Worm (Caenorhabditis elegans) whole organism, midembryonic: ENCODE results near the gene B0272.3.

Experiments used
- T22C8.4 ChIP-seq: fragments of 200-800 bp; sonication (Bioruptor generic); IDR thresholded peaks from 2 replicates; pipeline ENCODE4 v1.3.6; 2022; ENCODE audit warnings: missing genetic modification characterization, missing compliant biosample characterization
- cog-1 ChIP-seq: sonication (generic microtip); optimal IDR thresholded peaks from 2 replicates; lab custom pipeline; 2016; ENCODE audit warnings: missing genetic modification characterization, missing compliant biosample characterization
- flt-1 ChIP-seq: fragments of 200-800 bp; sonication (Bioruptor generic); IDR thresholded peaks from 2 replicates; pipeline ENCODE4 v1.3.6; 2022; ENCODE audit warnings: missing genetic modification characterization, missing compliant biosample characterization
- klf-2 ChIP-seq: fragments of 200-800 bp; sonication (Bioruptor generic); conservative IDR thresholded peaks from 2 replicates; pipeline ENCODE4 v1.3.6; 2022; ENCODE audit warnings: missing genetic modification reagents, missing genetic modification characterization, missing compliant biosample characterization
- med-1 ChIP-seq: sonication (generic microtip); optimal IDR thresholded peaks from 2 replicates; lab custom pipeline; 2017; ENCODE audit warnings: missing genetic modification characterization, mild to moderate bottlenecking, missing compliant biosample characterization, antibody characterized with exemption, missing genetic modification reagents; ENCODE audit not compliant: insufficient read depth
- ref-1 ChIP-seq: fragments of 200-800 bp; sonication (Bioruptor generic); conservative IDR thresholded peaks from 2 replicates; pipeline ENCODE4 v1.3.6; 2022; ENCODE audit warnings: missing genetic modification reagents, missing genetic modification characterization, missing compliant biosample characterization
- tab-1 ChIP-seq: fragments of 200-800 bp; sonication (Bioruptor generic); IDR thresholded peaks from 2 replicates; pipeline ENCODE4 v1.3.6; 2022; ENCODE audit warnings: missing genetic modification characterization, missing compliant biosample characterization
- ztf-23 ChIP-seq: fragments of 200-800 bp; sonication (Bioruptor generic); IDR thresholded peaks from 2 replicates; pipeline ENCODE4 v1.3.6; 2022; ENCODE audit warnings: missing genetic modification reagents, missing genetic modification characterization, missing compliant biosample characterization
- ztf-29 ChIP-seq: fragments of 200-800 bp; sonication (Bioruptor generic); IDR thresholded peaks from 2 replicates; pipeline ENCODE4 v1.3.6; 2022; ENCODE audit warnings: missing genetic modification reagents, missing genetic modification characterization, missing compliant biosample characterization

Gene B0272.3

DNA sequence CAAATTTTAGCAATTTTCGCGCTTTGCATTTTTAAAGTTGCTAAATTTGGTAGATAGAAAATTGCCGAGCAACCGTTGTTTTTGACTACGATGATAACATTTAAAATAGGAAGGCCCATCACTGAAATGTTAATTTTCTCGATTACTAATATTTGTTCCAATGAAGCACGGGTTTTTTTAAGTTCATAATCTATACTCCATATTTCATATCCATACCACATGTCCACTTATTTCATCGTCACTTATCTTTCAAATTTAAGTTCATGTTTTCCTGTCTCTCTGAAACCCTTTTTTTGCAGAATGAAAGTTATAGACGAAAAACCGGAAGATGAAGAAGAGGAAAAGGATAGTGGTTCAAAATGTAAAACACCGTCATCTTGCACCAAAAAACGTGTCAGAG lies 40.9 kb downstream of the B0272.3 start, which contains the start of gene gap-2:
TSS of gene gap-2 (plus strand) at position 301 of the 400 bp plus-strand sequence.
- TF ChIP-seq med-1 (GFP tag; lab: Kevin White, UChicago): no peak
- TF ChIP-seq cog-1 (tag; lab: Kevin White, UChicago): no peak
- TF ChIP-seq ztf-29: no peak
- TF ChIP-seq ref-1 (GFP tag; lab: Robert Waterston, UW): no peak
- no peak for TF ChIP-seq ztf-23
- TF ChIP-seq tab-1 (GFP tag; lab: Robert Waterston, UW): no peak
- no peak for TF ChIP-seq T22C8.4 (GFP tag; lab: Robert Waterston, UW)
- no peak for TF ChIP-seq flt-1 (GFP tag; lab: Robert Waterston, UW)
- TF ChIP-seq klf-2 (GFP tag; lab: Robert Waterston, UW): no peak

ce11 chrX:9476752-9477151 lies 45.5 kb downstream of the B0272.3 start:
- no peak for TF ChIP-seq flt-1 (GFP tag; lab: Robert Waterston, UW)
- no peak for TF ChIP-seq ztf-23
